Worm (Caenorhabditis elegans) whole organism, L1 larva: ENCODE measurements around the gene ZK666.14.

ENCODE experiments used
- C04F5.9 ChIP-seq: sonication (generic microtip); optimal IDR thresholded peaks from 2 replicates; lab custom pipeline; 2016; ENCODE audit warnings: missing genetic modification characterization, missing compliant biosample characterization
- C34B4.2 ChIP-seq: sonication (generic microtip); optimal IDR thresholded peaks from 2 replicates; lab custom pipeline; 2017; ENCODE audit warnings: mild to moderate bottlenecking, missing genetic modification characterization, missing compliant biosample characterization
- Y116A8C.19 ChIP-seq: sonication (generic microtip); optimal IDR thresholded peaks from 2 replicates; lab custom pipeline; 2016; ENCODE audit warnings: missing compliant biosample characterization, missing genetic modification characterization, borderline replicate concordance
- aha-1 ChIP-seq: fragments of 150-350 bp; optimal IDR thresholded peaks from 2 replicates; lab custom pipeline; 2014; ENCODE audit warnings: missing biosample characterization, missing genetic modification characterization
- alr-1 ChIP-seq: fragments of 200-800 bp; sonication (Bioruptor generic); optimal IDR thresholded peaks from 2 replicates; lab custom pipeline; 2018; ENCODE audit warnings: borderline replicate concordance, mild to moderate bottlenecking, missing genetic modification characterization, missing compliant biosample characterization
- aly-2 ChIP-seq: fragments of 150-350 bp; optimal IDR thresholded peaks from 2 replicates; lab custom pipeline; 2014; ENCODE audit warnings: missing biosample characterization, missing genetic modification characterization
- blmp-1 ChIP-seq: fragments of 150-350 bp; optimal IDR thresholded peaks from 2 replicates; lab custom pipeline; 2014; ENCODE audit warnings: missing biosample characterization, missing genetic modification characterization
- ceh-63 ChIP-seq: fragments of 200-800 bp; sonication (Bioruptor generic); optimal IDR thresholded peaks from 2 replicates; lab custom pipeline; 2018; ENCODE audit warnings: mild to moderate bottlenecking, missing genetic modification characterization, missing compliant biosample characterization
- ceh-82 ChIP-seq, 3 experiments: fragments of 150-350 bp in 1 of 3; sonication (generic microtip) in 2 of 3; optimal IDR thresholded peaks; 2 replicates each; lab custom pipeline; 2014 to 2017; ENCODE audit warnings: missing biosample characterization in 3 of 3, missing genetic modification characterization in 3 of 3
- ces-1 ChIP-seq: fragments of 150-350 bp; optimal IDR thresholded peaks from 2 replicates; lab custom pipeline; 2014; ENCODE audit warnings: missing biosample characterization, missing genetic modification reagents, missing genetic modification characterization
- dsc-1 ChIP-seq: sonication (generic microtip); optimal IDR thresholded peaks from 2 replicates; lab custom pipeline; 2016; ENCODE audit warnings: mild to moderate bottlenecking, missing genetic modification characterization, missing compliant biosample characterization
- efl-1 ChIP-seq, 4 experiments: fragments of 150-350 bp; optimal IDR thresholded peaks in 3 of 4; peaks in 1 of 4; 1 replicate in 1 of 4; 2 replicates in 3 of 4; lab custom pipeline; 2014; ENCODE audit warnings: missing biosample characterization in 2 of 4, missing genetic modification characterization in 2 of 4, missing genetic modification reagents in 2 of 4
- efl-3 ChIP-seq: fragments of 200-800 bp; sonication (Bioruptor generic); optimal IDR thresholded peaks from 2 replicates; lab custom pipeline; 2018; ENCODE audit warnings: mild to moderate bottlenecking, missing genetic modification characterization, missing compliant biosample characterization
- egl-13 ChIP-seq: sonication (generic microtip); optimal IDR thresholded peaks from 2 replicates; lab custom pipeline; 2016; ENCODE audit warnings: missing genotype, missing genetic modification reagents, missing genetic modification characterization, missing compliant biosample characterization
- egl-27 ChIP-seq, 2 experiments: fragments of 150-350 bp in 1 of 2; sonication (generic microtip); optimal IDR thresholded peaks; 3 replicates each; lab custom pipeline; 2017 to 2018; ENCODE audit warnings: missing biosample characterization in 2 of 2, missing genetic modification characterization in 2 of 2, missing genetic modification reagents in 2 of 2
- elt-2 ChIP-seq: sonication (generic microtip); optimal IDR thresholded peaks from 2 replicates; lab custom pipeline; 2016; ENCODE audit warnings: missing genetic modification characterization, mild to moderate bottlenecking, inconsistent platforms, missing compliant biosample characterization, missing genetic modification reagents
- ets-5 ChIP-seq: fragments of 200-800 bp; sonication (Bioruptor generic); IDR thresholded peaks from 2 replicates; pipeline ENCODE4 v1.3.6; 2022; ENCODE audit warnings: missing genetic modification characterization, missing compliant biosample characterization
- fkh-10 ChIP-seq: sonication (generic microtip); optimal IDR thresholded peaks from 2 replicates; lab custom pipeline; 2017; ENCODE audit warnings: missing biosample characterization, missing genetic modification reagents, missing genetic modification characterization
- fos-1 ChIP-seq: fragments of 150-350 bp; optimal IDR thresholded peaks from 2 replicates; lab custom pipeline; 2014; ENCODE audit warnings: missing biosample characterization, missing genetic modification characterization
- hlh-17 ChIP-seq: fragments of 200-800 bp; sonication (Bioruptor generic); optimal IDR thresholded peaks from 2 replicates; lab custom pipeline; 2018; ENCODE audit warnings: missing genetic modification characterization, mild to moderate bottlenecking, missing compliant biosample characterization, moderate library complexity, borderline replicate concordance
- hpl-2 ChIP-seq: fragments of 150-350 bp; optimal IDR thresholded peaks from 2 replicates; lab custom pipeline; 2014; ENCODE audit warnings: missing biosample characterization, missing genetic modification reagents, missing genetic modification characterization
- jun-1 ChIP-seq: fragments of 150-350 bp; optimal IDR thresholded peaks from 2 replicates; lab custom pipeline; 2014; ENCODE audit warnings: missing biosample characterization, missing genetic modification reagents, missing genetic modification characterization
- lin-14 ChIP-seq: fragments of 200-800 bp; sonication (Bioruptor generic); optimal IDR thresholded peaks from 2 replicates; lab custom pipeline; 2018; ENCODE audit warnings: mild to moderate bottlenecking, missing genetic modification characterization, moderate library complexity, missing compliant biosample characterization
- lin-15B ChIP-seq: fragments of 150-350 bp; sonication (generic microtip); optimal IDR thresholded peaks from 3 replicates; lab custom pipeline; 2014; ENCODE audit warnings: missing biosample characterization, missing genetic modification characterization
- lin-35 ChIP-seq, 2 experiments: fragments of 150-350 bp; optimal IDR thresholded peaks; 2 replicates each; lab custom pipeline; 2014; ENCODE audit warnings: missing biosample characterization in 2 of 2, missing genetic modification characterization in 2 of 2, missing genetic modification reagents in 2 of 2
- lir-3 ChIP-seq: sonication (generic microtip); optimal IDR thresholded peaks from 2 replicates; lab custom pipeline; 2016; ENCODE audit warnings: mild to moderate bottlenecking, missing genetic modification characterization, moderate library complexity, missing compliant biosample characterization; ENCODE audit not compliant: poor library complexity
- mab-9 ChIP-seq: fragments of 200-800 bp; sonication (Bioruptor generic); IDR thresholded peaks from 2 replicates; pipeline ENCODE4 v1.3.6; 2022; ENCODE audit warnings: missing genetic modification reagents, missing genetic modification characterization, missing compliant biosample characterization
- mdl-1 ChIP-seq, 2 experiments: fragments of 150-350 bp; optimal IDR thresholded peaks; 2 replicates each; lab custom pipeline; 2014 to 2017; ENCODE audit warnings: missing biosample characterization in 2 of 2, missing genetic modification characterization in 2 of 2, inconsistent platforms in 1 of 2
- mef-2 ChIP-seq: fragments of 150-350 bp; optimal IDR thresholded peaks from 2 replicates; lab custom pipeline; 2014; ENCODE audit warnings: missing biosample characterization, missing genetic modification characterization
- nhr-11 ChIP-seq: fragments of 150-350 bp; optimal IDR thresholded peaks from 2 replicates; lab custom pipeline; 2014; ENCODE audit warnings: missing biosample characterization, missing genetic modification characterization
- nhr-12 ChIP-seq: sonication (generic microtip); optimal IDR thresholded peaks from 2 replicates; lab custom pipeline; 2017; ENCODE audit warnings: missing biosample characterization, missing genetic modification characterization
- nhr-237 ChIP-seq: fragments of 150-350 bp; optimal IDR thresholded peaks from 2 replicates; lab custom pipeline; 2014; ENCODE audit warnings: missing biosample characterization, missing genetic modification characterization
- nhr-47 ChIP-seq: sonication (generic microtip); optimal IDR thresholded peaks from 2 replicates; lab custom pipeline; 2016; ENCODE audit warnings: mild to moderate bottlenecking, missing genetic modification characterization, moderate library complexity, missing compliant biosample characterization
- nhr-85 ChIP-seq: sonication (generic microtip); peaks from one replicate; lab custom pipeline; 2016; ENCODE audit warnings: missing genetic modification characterization, inconsistent platforms, missing compliant biosample characterization
- nhr-90 ChIP-seq: sonication (generic microtip); optimal IDR thresholded peaks from 2 replicates; lab custom pipeline; 2016; ENCODE audit warnings: mild to moderate bottlenecking, missing genetic modification characterization, missing compliant biosample characterization; ENCODE audit not compliant: poor library complexity
- rnt-1 ChIP-seq: sonication (generic microtip); optimal IDR thresholded peaks from 2 replicates; lab custom pipeline; 2016; ENCODE audit warnings: mild to moderate bottlenecking, missing genetic modification characterization, moderate library complexity, missing compliant biosample characterization
- snpc-4 ChIP-seq: fragments of 150-350 bp; optimal IDR thresholded peaks from 2 replicates; lab custom pipeline; 2014; ENCODE audit warnings: missing biosample characterization, missing genetic modification characterization
- sox-4 ChIP-seq: sonication (generic microtip); optimal IDR thresholded peaks from 2 replicates; lab custom pipeline; 2016; ENCODE audit warnings: missing genetic modification characterization, missing compliant biosample characterization
- sup-37 ChIP-seq: fragments of 200-800 bp; sonication (Bioruptor generic); optimal IDR thresholded peaks from 2 replicates; lab custom pipeline; 2018; ENCODE audit warnings: mild to moderate bottlenecking, missing genetic modification characterization, missing compliant biosample characterization
- unc-130 ChIP-seq: fragments of 150-350 bp; optimal IDR thresholded peaks from 2 replicates; lab custom pipeline; 2017; ENCODE audit warnings: missing biosample characterization, missing genetic modification characterization, inconsistent platforms
- unc-30 ChIP-seq: sonication (generic microtip); optimal IDR thresholded peaks from 2 replicates; lab custom pipeline; 2017; ENCODE audit warnings: missing biosample characterization, missing genetic modification characterization
- unc-86 ChIP-seq: sonication (generic microtip); optimal IDR thresholded peaks from 2 replicates; lab custom pipeline; 2016; ENCODE audit warnings: missing genetic modification characterization, missing compliant biosample characterization
- unc-98 ChIP-seq: fragments of 200-800 bp; sonication (Bioruptor generic); IDR thresholded peaks from 2 replicates; pipeline ENCODE4 v1.3.6; 2022; ENCODE audit warnings: missing genetic modification characterization, missing compliant biosample characterization
- vab-15 ChIP-seq: sonication (generic microtip); optimal IDR thresholded peaks from 2 replicates; lab custom pipeline; 2017; ENCODE audit warnings: missing genotype, mild to moderate bottlenecking, missing genetic modification characterization, missing compliant biosample characterization
- xbp-1 ChIP-seq: sonication (generic microtip); optimal IDR thresholded peaks from 2 replicates; lab custom pipeline; 2016; ENCODE audit warnings: missing genetic modification characterization, missing compliant biosample characterization
- zip-4 ChIP-seq: fragments of 200-800 bp; sonication (Bioruptor generic); optimal IDR thresholded peaks from 2 replicates; lab custom pipeline; 2018; ENCODE audit warnings: mild to moderate bottlenecking, missing genetic modification characterization, moderate library complexity, missing compliant biosample characterization
- ztf-11 ChIP-seq, 2 experiments: sonication (generic microtip); optimal IDR thresholded peaks; 2 replicates each; lab custom pipeline; 2016 to 2017; ENCODE audit warnings: missing genetic modification characterization in 2 of 2, missing biosample characterization in 1 of 2, missing compliant biosample characterization in 1 of 2

The ZK666.14 gene

ce11 chrII:10533985-10534384 is 39.4 kb downstream of the ZK666.14 start:
- TF ChIP-seq jun-1 (tag; lab: Kevin White, UChicago) (no peak), nhr-85 (tag; lab: Kevin White, UChicago) (peak; percentile 34)

ce11 chrII:10537571-10537970 is 43.0 kb downstream of the ZK666.14 start, which contains the start of gene R166.2:
R166.2 (minus strand) TSS chrII:10537671.
- no peak for TF ChIP-seq sox-4 (tag; lab: Kevin White, UChicago)
- no peak for TF ChIP-seq mdl-1 (tag; optimal IDR thresholded peaks at IDR 0.05; lab: Kevin White, UChicago)
- no peak for TF ChIP-seq nhr-237 (tag; lab: Kevin White, UChicago)
- no peak for TF ChIP-seq aly-2 (tag; lab: Kevin White, UChicago)

ce11 chrII:10537988-10538387 is 43.4 kb downstream of the ZK666.14 start:
- TF ChIP-seq unc-30 (tag; lab: Kevin White, UChicago) (no peak), elt-2 (tag; lab: Kevin White, UChicago) (peak; percentile 68), C34B4.2 (tag; lab: Kevin White, UChicago) (no peak), lin-14 (GFP tag; lab: Kevin White, UChicago) (peak; percentile 71), dsc-1 (tag; lab: Kevin White, UChicago) (peak; percentile 94), sup-37 (peak; percentile 40), fkh-10 (GFP tag; lab: Kevin White, UChicago) (no peak), efl-1 (optimal IDR thresholded peaks at IDR 0.05; lab: Kevin White, UChicago) (peak; percentile 55 to 75), efl-1 (GFP tag; optimal IDR thresholded peaks at IDR 0.05 in 1 of 2; lab: Kevin White, UChicago) (peak; percentile 68 to 97), alr-1 (tag; lab: Kevin White, UChicago) (no peak), mdl-1 (tag; optimal IDR thresholded peaks at IDR 0.05; lab: Kevin White, UChicago) (no peak), xbp-1 (tag; lab: Kevin White, UChicago) (peak; percentile 81), vab-15 (tag; lab: Kevin White, UChicago) (no peak), egl-13 (peak; percentile 80), nhr-12 (tag; lab: Kevin White, UChicago) (no peak), ets-5 (GFP tag; lab: Robert Waterston, UW) (no peak), rnt-1 (tag; lab: Kevin White, UChicago) (peak; percentile 97), blmp-1 (tag; lab: Kevin White, UChicago) (peak; percentile 26), hlh-17 (GFP tag; lab: Kevin White, UChicago) (no peak), ceh-63 (GFP tag; lab: Kevin White, UChicago) (no peak), zip-4 (peak; percentile 40), fos-1 (tag; lab: Kevin White, UChicago) (peak; percentile 37), C04F5.9 (tag; lab: Kevin White, UChicago) (peak; percentile 88), unc-86 (tag; lab: Kevin White, UChicago) (peak; percentile 58), aha-1 (tag; lab: Kevin White, UChicago) (no peak), nhr-85 (tag; lab: Kevin White, UChicago) (peak; percentile 93), nhr-90 (tag; lab: Kevin White, UChicago) (peak; percentile 91), unc-98 (GFP tag; lab: Robert Waterston, UW) (0 out of 2 replicates have a peak, but pooled peaks have one; percentile 34), ztf-11 (tag; optimal IDR thresholded peaks at IDR 0.05; lab: Kevin White, UChicago) (peak in 1 of 2 experiments; percentile 94), efl-3 (GFP tag; lab: Kevin White, UChicago) (peak; percentile 56), unc-130 (tag; lab: Kevin White, UChicago) (no peak), Y116A8C.19 (tag; lab: Kevin White, UChicago) (peak; percentile 56), mab-9 (peak; percentile 77; the same call in 1 of the 2 replicates), aly-2 (tag; lab: Kevin White, UChicago) (no peak), lir-3 (peak; percentile 91), ceh-82 (tag; optimal IDR thresholded peaks at IDR 0.05; lab: Kevin White, UChicago) (peak in 2 of 3 experiments; percentile 35 to 49), nhr-47 (peak; percentile 88), hpl-2 (no peak), egl-27 (tag; optimal IDR thresholded peaks at IDR 0.05; lab: Kevin White, UChicago) (no peak), ces-1 (GFP tag; lab: Kevin White, UChicago) (no peak), lin-35 (GFP tag; optimal IDR thresholded peaks at IDR 0.05; lab: Kevin White, UChicago) (peak; percentile 51 to 62), lin-15B (no peak), snpc-4 (tag; lab: Kevin White, UChicago) (peak; percentile 19), nhr-11 (tag; lab: Kevin White, UChicago) (peak; percentile 55), mef-2 (tag; lab: Kevin White, UChicago) (no peak)
